Worm (Caenorhabditis elegans) whole organism, mixed stage, embryonic: ENCODE measurements around the gene slcr-46.1.

Source experiments
- ces-1 ChIP-seq: fragments of 150-350 bp; optimal IDR thresholded peaks from 2 replicates; lab custom pipeline; 2014; ENCODE audit warnings: missing biosample characterization, missing genetic modification reagents, missing genetic modification characterization
- elt-3 ChIP-seq: fragments of 150-350 bp; optimal IDR thresholded peaks from 2 replicates; lab custom pipeline; 2014; ENCODE audit warnings: missing biosample characterization, missing genetic modification characterization
- flh-1 ChIP-seq: fragments of 200-800 bp; sonication (Bioruptor generic); optimal IDR thresholded peaks from 2 replicates; lab custom pipeline; 2018; ENCODE audit warnings: mild to moderate bottlenecking, missing genetic modification characterization, moderate library complexity, missing compliant biosample characterization
- nhr-12 ChIP-seq: fragments of 150-350 bp; optimal IDR thresholded peaks from 2 replicates; lab custom pipeline; 2014; ENCODE audit warnings: missing biosample characterization, missing genetic modification characterization
- nhr-237 ChIP-seq: fragments of 150-350 bp; optimal IDR thresholded peaks from 2 replicates; lab custom pipeline; 2014; ENCODE audit warnings: missing biosample characterization, missing genetic modification characterization
- nhr-76 ChIP-seq: sonication (generic microtip); optimal IDR thresholded peaks from 2 replicates; lab custom pipeline; 2017; ENCODE audit warnings: missing biosample characterization, missing genetic modification characterization
- pha-4 ChIP-seq: fragments of 150-350 bp; optimal IDR thresholded peaks from 2 replicates; lab custom pipeline; 2018; ENCODE audit warnings: missing biosample characterization, missing genetic modification reagents, missing genetic modification characterization
- sem-2 ChIP-seq: fragments of 200-800 bp; sonication (Bioruptor generic); optimal IDR thresholded peaks from 2 replicates; lab custom pipeline; 2018; ENCODE audit warnings: mild to moderate bottlenecking, missing genetic modification characterization, missing compliant biosample characterization
- snpc-4 ChIP-seq: fragments of 150-350 bp; optimal IDR thresholded peaks from 2 replicates; lab custom pipeline; 2014; ENCODE audit warnings: missing biosample characterization, missing genetic modification characterization
- unc-120 ChIP-seq: sonication (generic microtip); optimal IDR thresholded peaks from 2 replicates; lab custom pipeline; 2017; ENCODE audit warnings: missing genetic modification characterization, missing compliant biosample characterization; ENCODE audit not compliant: poor library complexity, severe bottlenecking
- unc-39 ChIP-seq: fragments of 150-350 bp; optimal IDR thresholded peaks from 2 replicates; lab custom pipeline; 2014; ENCODE audit warnings: missing biosample characterization, missing genetic modification characterization
- unc-62 ChIP-seq: fragments of 150-350 bp; optimal IDR thresholded peaks from 2 replicates; lab custom pipeline; 2014; ENCODE audit warnings: missing biosample characterization, missing genetic modification reagents, missing genetic modification characterization
- ztf-11 ChIP-seq: fragments of 150-350 bp; optimal IDR thresholded peaks from 2 replicates; lab custom pipeline; 2014; ENCODE audit warnings: missing biosample characterization, missing genetic modification characterization

- no peak for TF ChIP-seq unc-39
- no peak for TF ChIP-seq snpc-4 (tag; lab: Kevin White, UChicago)
- TF ChIP-seq pha-4 (tag; lab: Kevin White, UChicago), result no peak
- TF ChIP-seq nhr-12, result no peak
- TF ChIP-seq ztf-11 (tag; lab: Kevin White, UChicago), result no peak
- TF ChIP-seq sem-2, result no peak
- TF ChIP-seq nhr-237 (tag; lab: Kevin White, UChicago), result no peak
- no peak for TF ChIP-seq nhr-76
- TF ChIP-seq ces-1, result no peak
- TF ChIP-seq elt-3 (tag; lab: Kevin White, UChicago), result no peak
- TF ChIP-seq unc-62 (GFP tag; lab: Kevin White, UChicago), result no peak
- no peak for TF ChIP-seq flh-1 (GFP tag; lab: Kevin White, UChicago)
- TF ChIP-seq unc-120 (tag; lab: Kevin White, UChicago), result no peak
Measured at ce11 chrX:4647104-4647503, 14.9 kb downstream of the slcr-46.1 start, which contains the start of gene C46C11.4.
